Fruit fly (Drosophila melanogaster): ENCODE data around the gene Rrp6.

The Rrp6 gene

DNA sequence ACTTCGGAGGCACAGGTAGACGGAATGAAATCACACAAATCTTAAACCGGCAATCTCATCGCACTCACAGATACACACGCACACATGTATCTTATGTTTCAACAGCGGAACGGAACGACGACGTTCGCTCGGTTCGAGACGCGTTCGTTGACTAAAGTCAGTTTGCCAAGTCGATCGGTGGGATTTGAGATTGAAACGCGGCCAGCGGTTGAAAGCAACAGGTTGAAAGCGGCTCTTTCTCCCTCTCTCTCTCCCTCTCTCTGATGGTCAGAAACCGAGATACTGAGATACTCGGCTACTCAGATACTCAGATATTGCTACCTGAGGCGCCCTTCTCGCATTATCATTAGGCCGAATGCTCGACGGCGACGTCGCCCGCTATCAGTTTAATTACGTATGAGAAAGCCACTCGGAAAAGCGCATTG, 32.3 kb downstream of the Rrp6 start (continued):
- TF ChIP-seq cg (GFP tag; optimal IDR thresholded peaks at IDR 0.05) (peak; percentile 77), crol (GFP tag; IDR thresholded peaks at IDR 0.05) (0 out of 2 replicates have a peak, but pooled peaks have one; percentile 12)

DNA sequence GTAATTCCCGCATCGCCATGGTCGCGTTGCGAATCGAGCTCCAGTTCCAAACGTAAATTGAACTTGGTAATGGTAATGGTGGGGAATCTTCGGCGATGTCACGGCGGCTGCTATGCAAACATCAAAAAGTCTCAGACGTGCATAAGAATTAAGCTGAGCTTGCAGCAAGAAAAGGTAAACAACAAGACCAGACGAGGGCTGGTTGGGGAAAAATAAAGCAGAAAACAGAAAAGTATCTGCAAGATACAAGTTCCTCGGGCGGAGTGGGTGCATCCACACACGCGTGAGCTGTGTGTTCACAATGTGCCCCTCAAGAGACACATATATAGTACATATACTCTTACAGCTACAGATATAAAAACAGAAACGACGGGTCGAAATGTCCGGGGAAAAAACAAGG, 33.4 kb downstream of the Rrp6 start:
- TF ChIP-seq nom (GFP tag; optimal IDR thresholded peaks at IDR 0.05) (peak; percentile 35), CG4282 (GFP tag; optimal IDR thresholded peaks at IDR 0.05) (no peak), HHEX (GFP tag; optimal IDR thresholded peaks at IDR 0.05) (no peak), Max (GFP tag; optimal IDR thresholded peaks at IDR 0.05) (no peak)

DNA sequence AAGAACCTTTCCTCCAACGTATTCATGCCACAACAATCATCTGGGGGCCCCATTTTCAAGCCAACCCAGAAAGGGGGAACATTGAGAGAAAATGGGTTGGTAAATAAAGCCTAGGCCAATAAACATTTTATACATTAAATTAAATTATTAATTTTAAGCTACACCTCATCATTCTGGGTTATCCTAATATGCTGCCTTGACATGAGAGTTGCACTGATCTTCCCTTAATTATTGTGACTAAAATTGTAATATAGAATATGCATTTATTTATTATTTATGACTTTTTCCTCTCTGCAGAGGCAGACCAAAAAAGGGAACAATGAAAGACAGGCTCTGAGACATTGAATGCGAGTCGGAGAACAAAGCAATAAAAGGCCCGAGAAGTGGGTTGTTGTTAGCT, 38.2 kb downstream of the Rrp6 start:
- TF ChIP-seq fd64A (GFP tag; optimal IDR thresholded peaks at IDR 0.05) (no peak), CG31441 (GFP tag; IDR thresholded peaks at IDR 0.05) (no peak), Hmx (GFP tag; optimal IDR thresholded peaks at IDR 0.05) (no peak), crc (GFP tag; optimal IDR thresholded peaks at IDR 0.05) (no peak), BEAF-32 (GFP tag; optimal IDR thresholded peaks at IDR 0.05) (no peak), Hr78 (GFP tag; optimal IDR thresholded peaks at IDR 0.05) (no peak), Tbp (GFP tag; optimal IDR thresholded peaks at IDR 0.05) (no peak), Drgx (GFP tag; IDR thresholded peaks at IDR 0.05) (peak; percentile 40; the same call in 1 of the 2 replicates), pan (optimal IDR thresholded peaks at IDR 0.05) (no peak), pan (GFP tag; optimal IDR thresholded peaks at IDR 0.05 in 1 of 2, IDR thresholded peaks at IDR 0.05 in 1 of 2) (no peak), Poxn (GFP tag; IDR thresholded peaks at IDR 0.05) (no peak), CG17186 (GFP tag; optimal IDR thresholded peaks at IDR 0.05) (no peak), bsh (GFP tag; optimal IDR thresholded peaks at IDR 0.05) (peak in 1 of 2 experiments; percentile 44), gcm2 (GFP tag; optimal IDR thresholded peaks at IDR 0.05) (no peak)

- TF ChIP-seq Dip3 (GFP tag; optimal IDR thresholded peaks at IDR 0.05) (no peak), Blimp-1 (GFP tag; optimal IDR thresholded peaks at IDR 0.05) (peak; percentile 54), B-H2 (GFP tag; optimal IDR thresholded peaks at IDR 0.05) (no peak), caup (GFP tag; optimal IDR thresholded peaks at IDR 0.05; ENCODE audit: severe bottlenecking) (no peak), slbo (GFP tag; IDR thresholded peaks at IDR 0.05) (no peak), CG6272 (GFP tag; IDR thresholded peaks at IDR 0.05) (no peak), CG8281 (tag; optimal IDR thresholded peaks at IDR 0.05) (no peak), CG4328 (GFP tag; optimal IDR thresholded peaks at IDR 0.05) (no peak), CG43689 (GFP tag; IDR thresholded peaks at IDR 0.05) (no peak), CG3407 (GFP tag; optimal IDR thresholded peaks at IDR 0.05) (no peak), CG7786 (GFP tag; optimal IDR thresholded peaks at IDR 0.05) (no peak), Atf-2 (GFP tag; optimal IDR thresholded peaks at IDR 0.05) (no peak), CG14710 (tag; optimal IDR thresholded peaks at IDR 0.05) (no peak), Rfx (GFP tag; IDR thresholded peaks at IDR 0.05) (no peak), E2f1 (GFP tag; IDR thresholded peaks at IDR 0.05) (0 out of 2 replicates have a peak, but pooled peaks have one; percentile 13), CG7839 (tag; optimal IDR thresholded peaks at IDR 0.05) (no peak), otp (GFP tag; IDR thresholded peaks at IDR 0.05) (no peak), prd (optimal IDR thresholded peaks at IDR 0.05) (no peak), prd (GFP tag; IDR thresholded peaks at IDR 0.05) (peak; percentile 35; the same call in 1 of the 3 replicates), CG3838 (GFP tag; optimal IDR thresholded peaks at IDR 0.05) (no peak), Eip74EF (GFP tag; optimal IDR thresholded peaks at IDR 0.05) (no peak), wor (GFP tag; IDR thresholded peaks at IDR 0.05) (0 out of 2 replicates have a peak, but pooled peaks have one; percentile 14), NK7.1 (GFP tag; optimal IDR thresholded peaks at IDR 0.05) (no peak), Six4 (GFP tag; optimal IDR thresholded peaks at IDR 0.05) (no peak), CG2129 (GFP tag; IDR thresholded peaks at IDR 0.05; ENCODE audit: partially characterized antibody) (no peak), CG13424 (tag; optimal IDR thresholded peaks at IDR 0.05) (no peak)
These were observed 39.0 kb downstream of the Rrp6 start for dm6 chr3R:14846924-14847599.
